Worm (Caenorhabditis elegans) whole organism, young adult: ENCODE data around the gene fbxb-17.

Experiments
- B0261.1 ChIP-seq: sonication (generic microtip); optimal IDR thresholded peaks from 2 replicates; lab custom pipeline; 2016; ENCODE audit warnings: mild to moderate bottlenecking, missing genetic modification characterization, moderate library complexity, missing compliant biosample characterization
- C06A6.2 ChIP-seq: fragments of 200-800 bp; sonication (Bioruptor generic); conservative IDR thresholded peaks from 2 replicates; pipeline ENCODE4 v1.3.6; 2022; ENCODE audit warnings: missing genetic modification characterization, missing compliant biosample characterization
- D2030.7 ChIP-seq: fragments of 200-800 bp; sonication (Bioruptor generic); IDR thresholded peaks from 2 replicates; pipeline ENCODE4 v1.3.6; 2022; ENCODE audit warnings: missing genetic modification reagents, missing genetic modification characterization, missing compliant biosample characterization
- F10E7.11 ChIP-seq: sonication (generic microtip); optimal IDR thresholded peaks from 2 replicates; lab custom pipeline; 2017; ENCODE audit warnings: mild to moderate bottlenecking, missing genetic modification characterization, moderate library complexity, missing compliant biosample characterization
- F22D6.2 ChIP-seq: sonication (generic microtip); optimal IDR thresholded peaks from 2 replicates; lab custom pipeline; 2016; ENCODE audit warnings: mild to moderate bottlenecking, missing genetic modification characterization, missing compliant biosample characterization
- F23B12.7 ChIP-seq: sonication (generic microtip); optimal IDR thresholded peaks from 2 replicates; lab custom pipeline; 2017; ENCODE audit warnings: missing genetic modification characterization, mild to moderate bottlenecking, missing compliant biosample characterization, antibody characterized with exemption, moderate library complexity; ENCODE audit not compliant: insufficient read depth
- F57A8.1 ChIP-seq: fragments of 200-800 bp; sonication (Bioruptor generic); optimal IDR thresholded peaks from 2 replicates; lab custom pipeline; 2018; ENCODE audit warnings: mild to moderate bottlenecking, missing genetic modification characterization, moderate library complexity, missing compliant biosample characterization
- K11D2.4 ChIP-seq: fragments of 200-800 bp; sonication (Bioruptor generic); IDR thresholded peaks from 2 replicates; pipeline ENCODE4 v1.3.6; 2022; ENCODE audit warnings: missing genetic modification reagents, missing genetic modification characterization, missing compliant biosample characterization
- T07F8.4 ChIP-seq: sonication (generic microtip); optimal IDR thresholded peaks from 2 replicates; lab custom pipeline; 2016; ENCODE audit warnings: mild to moderate bottlenecking, missing genetic modification characterization, moderate library complexity, missing compliant biosample characterization
- Y53F4B.3 ChIP-seq: fragments of 200-800 bp; sonication (Bioruptor generic); IDR thresholded peaks from 2 replicates; pipeline ENCODE4 v1.3.6; 2022; ENCODE audit warnings: missing genetic modification reagents, missing genetic modification characterization, missing compliant biosample characterization
- Y56A3A.18 ChIP-seq: fragments of 200-800 bp; sonication (Bioruptor generic); IDR thresholded peaks from 2 replicates; pipeline ENCODE4 v1.3.6; 2022; ENCODE audit warnings: missing genetic modification reagents, missing genetic modification characterization, missing compliant biosample characterization
- ZK185.1 ChIP-seq: sonication (generic microtip); optimal IDR thresholded peaks from 2 replicates; lab custom pipeline; 2016; ENCODE audit warnings: mild to moderate bottlenecking, missing genetic modification characterization, missing compliant biosample characterization; ENCODE audit not compliant: poor library complexity, severe bottlenecking
- akir-1 ChIP-seq: fragments of 200-800 bp; sonication (Bioruptor generic); optimal IDR thresholded peaks from 2 replicates; lab custom pipeline; 2018; ENCODE audit warnings: mild to moderate bottlenecking, missing genetic modification characterization, moderate library complexity, missing compliant biosample characterization
- bed-1 ChIP-seq: fragments of 200-800 bp; sonication (Bioruptor generic); IDR thresholded peaks from 2 replicates; pipeline ENCODE4 v1.3.6; 2022; ENCODE audit warnings: missing genetic modification reagents, missing genetic modification characterization, missing compliant biosample characterization
- cebp-2 ChIP-seq: fragments of 200-800 bp; sonication (Bioruptor generic); IDR thresholded peaks from 2 replicates; pipeline ENCODE4 v1.3.6; 2022; ENCODE audit warnings: missing genetic modification characterization, missing compliant biosample characterization
- ceh-100 ChIP-seq: fragments of 200-800 bp; sonication (Bioruptor generic); IDR thresholded peaks from 2 replicates; pipeline ENCODE4 v1.3.6; 2022; ENCODE audit warnings: missing genetic modification reagents, missing genetic modification characterization, missing compliant biosample characterization
- ceh-27 ChIP-seq: fragments of 200-800 bp; sonication (Bioruptor generic); optimal IDR thresholded peaks from 2 replicates; lab custom pipeline; 2018; ENCODE audit warnings: mild to moderate bottlenecking, missing genetic modification characterization, moderate library complexity, missing compliant biosample characterization
- ceh-79 ChIP-seq: sonication (generic microtip); optimal IDR thresholded peaks from 2 replicates; lab custom pipeline; 2017; ENCODE audit warnings: mild to moderate bottlenecking, missing genetic modification characterization, missing compliant biosample characterization
- die-1 ChIP-seq: sonication (generic microtip); optimal IDR thresholded peaks from 2 replicates; lab custom pipeline; 2016; ENCODE audit warnings: missing genotype, mild to moderate bottlenecking, missing genetic modification characterization, missing compliant biosample characterization
- dpl-1 ChIP-seq: fragments of 150-350 bp; optimal IDR thresholded peaks from 2 replicates; lab custom pipeline; 2014; ENCODE audit warnings: missing biosample characterization, missing genetic modification reagents, missing genetic modification characterization
- hmg-1.2 ChIP-seq: fragments of 200-800 bp; sonication (Bioruptor generic); IDR thresholded peaks from 2 replicates; pipeline ENCODE4 v1.3.6; 2022; ENCODE audit warnings: missing genetic modification reagents, missing genetic modification characterization, missing compliant biosample characterization
- lag-1 ChIP-seq: fragments of 200-800 bp; sonication (Bioruptor generic); IDR thresholded peaks from 2 replicates; pipeline ENCODE4 v1.3.6; 2022; ENCODE audit warnings: missing genetic modification reagents, missing genetic modification characterization, missing compliant biosample characterization
- lin-26 ChIP-seq: fragments of 200-800 bp; sonication (Bioruptor generic); IDR thresholded peaks from 2 replicates; pipeline ENCODE4 v1.3.6; 2022; ENCODE audit warnings: missing genetic modification reagents, missing genetic modification characterization, missing compliant biosample characterization
- lin-40 ChIP-seq: sonication (generic microtip); optimal IDR thresholded peaks from 2 replicates; lab custom pipeline; 2016; ENCODE audit warnings: missing genetic modification characterization, mild to moderate bottlenecking, missing compliant biosample characterization, missing genotype, missing genetic modification reagents
- lir-1 ChIP-seq: fragments of 200-800 bp; sonication (Bioruptor generic); conservative IDR thresholded peaks from 2 replicates; pipeline ENCODE4 v1.3.6; 2022; ENCODE audit warnings: missing genetic modification reagents, missing genetic modification characterization, missing compliant biosample characterization
- lsy-27 ChIP-seq: sonication (generic microtip); optimal IDR thresholded peaks from 2 replicates; lab custom pipeline; 2017; ENCODE audit warnings: missing genetic modification characterization, mild to moderate bottlenecking, missing compliant biosample characterization, antibody characterized with exemption, missing genotype, borderline replicate concordance; ENCODE audit not compliant: insufficient read depth
- madf-3 ChIP-seq: fragments of 200-800 bp; sonication (Bioruptor generic); IDR thresholded peaks from 2 replicates; pipeline ENCODE4 v1.3.6; 2022; ENCODE audit warnings: missing genetic modification reagents, missing genetic modification characterization, missing compliant biosample characterization
- mel-28 ChIP-seq: sonication (generic microtip); optimal IDR thresholded peaks from 2 replicates; lab custom pipeline; 2016; ENCODE audit warnings: borderline replicate concordance, mild to moderate bottlenecking, missing genetic modification characterization, missing compliant biosample characterization
- nfyb-1 ChIP-seq: fragments of 200-800 bp; sonication (Bioruptor generic); IDR thresholded peaks from 2 replicates; pipeline ENCODE4 v1.3.6; 2022; ENCODE audit warnings: missing genetic modification reagents, missing genetic modification characterization, missing compliant biosample characterization
- nhr-27 ChIP-seq: fragments of 200-800 bp; sonication (Bioruptor generic); optimal IDR thresholded peaks from 2 replicates; lab custom pipeline; 2018; ENCODE audit warnings: mild to moderate bottlenecking, missing genetic modification characterization, moderate library complexity, missing compliant biosample characterization
- pbrm-1 ChIP-seq: fragments of 200-800 bp; sonication (Bioruptor generic); IDR thresholded peaks from 2 replicates; pipeline ENCODE4 v1.3.6; 2022; ENCODE audit warnings: missing genetic modification reagents, missing genetic modification characterization, missing compliant biosample characterization
- rcor-1 ChIP-seq: fragments of 200-800 bp; sonication (Bioruptor generic); IDR thresholded peaks from 2 replicates; pipeline ENCODE4 v1.3.6; 2022; ENCODE audit warnings: missing genetic modification reagents, missing genetic modification characterization, missing compliant biosample characterization
- sea-2 ChIP-seq: fragments of 200-800 bp; sonication (Bioruptor generic); IDR thresholded peaks from 2 replicates; pipeline ENCODE4 v1.3.6; 2022; ENCODE audit warnings: missing genetic modification characterization, missing compliant biosample characterization
- sptf-2 ChIP-seq: fragments of 200-800 bp; sonication (Bioruptor generic); optimal IDR thresholded peaks from 2 replicates; lab custom pipeline; 2018; ENCODE audit warnings: mild to moderate bottlenecking, missing genetic modification characterization, missing compliant biosample characterization
- tbp1 ChIP-seq: fragments of 200-800 bp; sonication (Bioruptor generic); optimal IDR thresholded peaks from 2 replicates; lab custom pipeline; 2018; ENCODE audit warnings: mild to moderate bottlenecking, missing genetic modification characterization, missing compliant biosample characterization
- unc-130 ChIP-seq: sonication (generic microtip); optimal IDR thresholded peaks from 2 replicates; lab custom pipeline; 2016; ENCODE audit warnings: missing genetic modification reagents, missing genetic modification characterization, missing compliant biosample characterization
- zim-3 ChIP-seq: sonication (generic microtip); optimal IDR thresholded peaks from 2 replicates; lab custom pipeline; 2017; ENCODE audit warnings: mild to moderate bottlenecking, missing genetic modification characterization, moderate library complexity, missing compliant biosample characterization
- ztf-26 ChIP-seq: sonication (generic microtip); optimal IDR thresholded peaks from 2 replicates; lab custom pipeline; 2017; ENCODE audit warnings: missing genetic modification characterization, missing compliant biosample characterization
- ztf-3 ChIP-seq: fragments of 200-800 bp; sonication (Bioruptor generic); optimal IDR thresholded peaks from 2 replicates; lab custom pipeline; 2018; ENCODE audit warnings: mild to moderate bottlenecking, missing genetic modification characterization, missing compliant biosample characterization

The fbxb-17 gene

DNA sequence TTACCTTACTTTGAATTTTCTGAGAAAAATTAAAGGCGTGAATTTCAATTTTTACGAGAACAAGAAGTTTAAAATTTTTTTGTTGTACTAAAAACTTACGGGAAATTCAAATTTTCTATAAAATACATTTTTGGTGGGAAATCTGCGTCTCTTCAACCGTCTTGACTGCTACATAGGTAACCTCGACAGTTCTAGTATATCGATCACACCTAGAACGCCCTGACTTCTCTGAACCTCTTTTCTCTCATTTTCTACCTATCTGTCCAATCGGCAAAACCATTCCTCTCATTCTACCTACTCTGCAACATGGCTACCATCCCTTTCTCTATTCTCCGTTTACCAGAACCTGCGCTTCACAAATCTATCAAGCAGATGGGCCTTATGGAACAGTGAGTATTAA lies 7.6 kb downstream of the fbxb-17 start, which contains the start of gene fbxb-25:
fbxb-25 (plus strand) TSS at position 301 of the 400 bp plus-strand sequence.
- no peak for TF ChIP-seq nhr-27 (tag; lab: Kevin White, UChicago)
- no peak for TF ChIP-seq nfyb-1 (GFP tag; lab: Robert Waterston, UW)
- no peak for TF ChIP-seq pbrm-1 (GFP tag; lab: Robert Waterston, UW)

ce11 chrII:1688813-1689212 lies 12.6 kb downstream of the fbxb-17 start, which contains the start of the genes fbxb-18 and fbxb-19:
Gene fbxb-18, minus strand, starts transcription at chrII:1688913.
Gene fbxb-19, minus strand, starts transcription at chrII:1689181.
- TF ChIP-seq D2030.7 (no peak), F57A8.1 (GFP tag; lab: Kevin White, UChicago) (no peak), B0261.1 (no peak), ZK185.1 (tag; lab: Kevin White, UChicago) (no peak), lin-40 (no peak), lag-1 (GFP tag; lab: Robert Waterston, UW) (no peak), lin-26 (GFP tag; lab: Robert Waterston, UW) (no peak), akir-1 (GFP tag; lab: Kevin White, UChicago) (no peak)

- TF ChIP-seq B0261.1 (no peak), D2030.7 (no peak), zim-3 (tag; lab: Kevin White, UChicago) (no peak), bed-1 (GFP tag; lab: Robert Waterston, UW) (no peak), K11D2.4 (GFP tag; lab: Robert Waterston, UW) (no peak), ztf-26 (no peak), F22D6.2 (tag; lab: Kevin White, UChicago) (no peak), lin-26 (GFP tag; lab: Robert Waterston, UW) (no peak), hmg-1.2 (no peak), ceh-27 (GFP tag; lab: Kevin White, UChicago) (no peak), ceh-100 (GFP tag; lab: Robert Waterston, UW) (no peak), ztf-3 (no peak), Y53F4B.3 (GFP tag; lab: Robert Waterston, UW) (no peak), Y56A3A.18 (GFP tag; lab: Robert Waterston, UW) (no peak), cebp-2 (no peak), lir-1 (GFP tag; lab: Robert Waterston, UW) (no peak), die-1 (no peak)
Observed at ce11 chrII:1691011-1691410, 14.8 kb downstream of the fbxb-17 start, which contains the start of gene fbxc-22. Gene fbxc-22, minus strand, starts transcription at chrII:1691111.

- no peak for TF ChIP-seq ceh-79 (tag; lab: Kevin White, UChicago)
- no peak for TF ChIP-seq F57A8.1 (GFP tag; lab: Kevin White, UChicago)
- TF ChIP-seq ztf-3 = no peak
- no peak for TF ChIP-seq sea-2
- TF ChIP-seq sptf-2 = no peak
- TF ChIP-seq dpl-1 (GFP tag; lab: Kevin White, UChicago) = no peak
- TF ChIP-seq tbp1 = no peak
- TF ChIP-seq F23B12.7 (tag; lab: Kevin White, UChicago) = no peak
- no peak for TF ChIP-seq lsy-27 (tag; lab: Kevin White, UChicago)
- no peak for TF ChIP-seq C06A6.2 (GFP tag; lab: Robert Waterston, UW)
- no peak for TF ChIP-seq unc-130 (GFP tag; lab: Kevin White, UChicago)
- TF ChIP-seq F10E7.11 (tag; lab: Kevin White, UChicago) = no peak
- no peak for TF ChIP-seq hmg-1.2
- no peak for TF ChIP-seq pbrm-1 (GFP tag; lab: Robert Waterston, UW)
- no peak for TF ChIP-seq die-1
- TF ChIP-seq rcor-1 (GFP tag; lab: Robert Waterston, UW) = no peak
- no peak for TF ChIP-seq T07F8.4 (tag; lab: Kevin White, UChicago)
- no peak for TF ChIP-seq mel-28 (tag; lab: Kevin White, UChicago)
- TF ChIP-seq madf-3 (GFP tag; lab: Robert Waterston, UW) = no peak
Observed at ce11 chrII:1692827-1693226, 16.6 kb downstream of the fbxb-17 start, which contains the start of gene fbxc-21. Gene fbxc-21, minus strand, starts transcription at chrII:1692927.
